Worm (Caenorhabditis elegans) whole organism, L1 larva: ENCODE data around the gene Y53G8AL.1.
A peak's percentile ranks its signal among the peaks of the same experiment; 100 is the strongest.

ENCODE experiments used
- C16A3.4 ChIP-seq: fragments of 150-350 bp; optimal IDR thresholded peaks from 2 replicates; lab custom pipeline; 2014; ENCODE audit warnings: missing biosample characterization, missing genetic modification characterization
- aly-2 ChIP-seq: fragments of 150-350 bp; optimal IDR thresholded peaks from 2 replicates; lab custom pipeline; 2014; ENCODE audit warnings: missing biosample characterization, missing genetic modification characterization
- blmp-1 ChIP-seq: fragments of 150-350 bp; optimal IDR thresholded peaks from 2 replicates; lab custom pipeline; 2014; ENCODE audit warnings: missing biosample characterization, missing genetic modification characterization
- ceh-82 ChIP-seq, 3 experiments: fragments of 150-350 bp in 1 of 3; sonication (generic microtip) in 2 of 3; optimal IDR thresholded peaks; 2 replicates each; lab custom pipeline; 2014 to 2017; ENCODE audit warnings: missing biosample characterization in 3 of 3, missing genetic modification characterization in 3 of 3
- ces-1 ChIP-seq: fragments of 150-350 bp; optimal IDR thresholded peaks from 2 replicates; lab custom pipeline; 2014; ENCODE audit warnings: missing biosample characterization, missing genetic modification reagents, missing genetic modification characterization
- dpl-1 ChIP-seq, 3 experiments: fragments of 150-350 bp in 2 of 3; sonication (generic microtip) in 1 of 3; optimal IDR thresholded peaks; 2 replicates each; lab custom pipeline; 2014 to 2017; ENCODE audit warnings: missing biosample characterization in 3 of 3, missing genetic modification characterization in 3 of 3, missing genetic modification reagents in 3 of 3
- dsc-1 ChIP-seq: sonication (generic microtip); optimal IDR thresholded peaks from 2 replicates; lab custom pipeline; 2016; ENCODE audit warnings: mild to moderate bottlenecking, missing genetic modification characterization, missing compliant biosample characterization
- efl-1 ChIP-seq, 4 experiments: fragments of 150-350 bp; optimal IDR thresholded peaks in 3 of 4; peaks in 1 of 4; 1 replicate in 1 of 4; 2 replicates in 3 of 4; lab custom pipeline; 2014; ENCODE audit warnings: missing biosample characterization in 2 of 4, missing genetic modification characterization in 2 of 4, missing genetic modification reagents in 2 of 4
- efl-3 ChIP-seq: fragments of 200-800 bp; sonication (Bioruptor generic); optimal IDR thresholded peaks from 2 replicates; lab custom pipeline; 2018; ENCODE audit warnings: mild to moderate bottlenecking, missing genetic modification characterization, missing compliant biosample characterization
- egl-27 ChIP-seq, 2 experiments: fragments of 150-350 bp in 1 of 2; sonication (generic microtip); optimal IDR thresholded peaks; 3 replicates each; lab custom pipeline; 2017 to 2018; ENCODE audit warnings: missing biosample characterization in 2 of 2, missing genetic modification characterization in 2 of 2, missing genetic modification reagents in 2 of 2
- ets-5 ChIP-seq: fragments of 200-800 bp; sonication (Bioruptor generic); IDR thresholded peaks from 2 replicates; pipeline ENCODE4 v1.3.6; 2022; ENCODE audit warnings: missing genetic modification characterization, missing compliant biosample characterization
- fkh-8 ChIP-seq: sonication (generic microtip); optimal IDR thresholded peaks from 2 replicates; lab custom pipeline; 2016; ENCODE audit warnings: mild to moderate bottlenecking, missing genetic modification characterization, missing compliant biosample characterization
- fos-1 ChIP-seq: fragments of 150-350 bp; optimal IDR thresholded peaks from 2 replicates; lab custom pipeline; 2014; ENCODE audit warnings: missing biosample characterization, missing genetic modification characterization
- irx-1 ChIP-seq: sonication (generic microtip); optimal IDR thresholded peaks from 2 replicates; lab custom pipeline; 2016; ENCODE audit warnings: missing genetic modification characterization, missing compliant biosample characterization
- isw-1 ChIP-seq: fragments of 200-800 bp; sonication (Bioruptor generic); IDR thresholded peaks from 2 replicates; pipeline ENCODE4 v1.3.6; 2022; ENCODE audit warnings: missing genetic modification characterization, missing compliant biosample characterization
- jun-1 ChIP-seq: fragments of 150-350 bp; optimal IDR thresholded peaks from 2 replicates; lab custom pipeline; 2014; ENCODE audit warnings: missing biosample characterization, missing genetic modification reagents, missing genetic modification characterization
- lin-13 ChIP-seq: fragments of 150-350 bp; optimal IDR thresholded peaks from 2 replicates; lab custom pipeline; 2014; ENCODE audit warnings: missing biosample characterization, missing genetic modification reagents, missing genetic modification characterization
- lin-14 ChIP-seq: fragments of 200-800 bp; sonication (Bioruptor generic); optimal IDR thresholded peaks from 2 replicates; lab custom pipeline; 2018; ENCODE audit warnings: mild to moderate bottlenecking, missing genetic modification characterization, moderate library complexity, missing compliant biosample characterization
- lin-15B ChIP-seq: fragments of 150-350 bp; sonication (generic microtip); optimal IDR thresholded peaks from 3 replicates; lab custom pipeline; 2014; ENCODE audit warnings: missing biosample characterization, missing genetic modification characterization
- lin-35 ChIP-seq, 2 experiments: fragments of 150-350 bp; optimal IDR thresholded peaks; 2 replicates each; lab custom pipeline; 2014; ENCODE audit warnings: missing biosample characterization in 2 of 2, missing genetic modification characterization in 2 of 2, missing genetic modification reagents in 2 of 2
- lin-39 ChIP-seq: fragments of 150-350 bp; optimal IDR thresholded peaks from 2 replicates; lab custom pipeline; 2014; ENCODE audit warnings: missing biosample characterization, missing genetic modification reagents, missing genetic modification characterization
- lsy-2 ChIP-seq, 2 experiments: fragments of 150-350 bp; optimal IDR thresholded peaks; 2 replicates each; lab custom pipeline; 2014; ENCODE audit warnings: missing biosample characterization in 2 of 2, missing genetic modification characterization in 2 of 2
- mab-9 ChIP-seq: fragments of 200-800 bp; sonication (Bioruptor generic); IDR thresholded peaks from 2 replicates; pipeline ENCODE4 v1.3.6; 2022; ENCODE audit warnings: missing genetic modification reagents, missing genetic modification characterization, missing compliant biosample characterization
- mep-1 ChIP-seq: fragments of 150-350 bp; optimal IDR thresholded peaks from 2 replicates; lab custom pipeline; 2014; ENCODE audit warnings: missing biosample characterization, missing genetic modification characterization
- nhr-19 ChIP-seq: fragments of 200-800 bp; sonication (Bioruptor generic); conservative IDR thresholded peaks from 2 replicates; pipeline ENCODE4 v1.3.6; 2022; ENCODE audit warnings: missing genetic modification characterization, missing compliant biosample characterization
- nhr-20 ChIP-seq: sonication (generic microtip); optimal IDR thresholded peaks from 2 replicates; lab custom pipeline; 2016; ENCODE audit warnings: mild to moderate bottlenecking, missing genetic modification characterization, missing compliant biosample characterization
- nhr-28 ChIP-seq: fragments of 150-350 bp; optimal IDR thresholded peaks from 2 replicates; lab custom pipeline; 2014; ENCODE audit warnings: missing biosample characterization, missing genetic modification characterization
- nhr-47 ChIP-seq: sonication (generic microtip); optimal IDR thresholded peaks from 2 replicates; lab custom pipeline; 2016; ENCODE audit warnings: mild to moderate bottlenecking, missing genetic modification characterization, moderate library complexity, missing compliant biosample characterization
- nhr-71 ChIP-seq: sonication (generic microtip); optimal IDR thresholded peaks from 2 replicates; lab custom pipeline; 2016; ENCODE audit warnings: mild to moderate bottlenecking, missing genetic modification characterization, moderate library complexity, missing compliant biosample characterization
- nhr-76 ChIP-seq: sonication (generic microtip); optimal IDR thresholded peaks from 2 replicates; lab custom pipeline; 2017; ENCODE audit warnings: missing biosample characterization, missing genetic modification characterization
- nhr-84 ChIP-seq: sonication (generic microtip); optimal IDR thresholded peaks from 2 replicates; lab custom pipeline; 2017; ENCODE audit warnings: missing biosample characterization, missing genetic modification characterization
- nhr-85 ChIP-seq: sonication (generic microtip); peaks from one replicate; lab custom pipeline; 2016; ENCODE audit warnings: missing genetic modification characterization, inconsistent platforms, missing compliant biosample characterization
- rnt-1 ChIP-seq: sonication (generic microtip); optimal IDR thresholded peaks from 2 replicates; lab custom pipeline; 2016; ENCODE audit warnings: mild to moderate bottlenecking, missing genetic modification characterization, moderate library complexity, missing compliant biosample characterization
- snu-23 ChIP-seq: sonication (generic microtip); optimal IDR thresholded peaks from 2 replicates; lab custom pipeline; 2016; ENCODE audit warnings: missing genetic modification characterization, missing compliant biosample characterization
- swsn-7 ChIP-seq: sonication (generic microtip); optimal IDR thresholded peaks from 2 replicates; lab custom pipeline; 2016; ENCODE audit warnings: missing genetic modification characterization, missing compliant biosample characterization
- tbx-2 ChIP-seq: sonication (generic microtip); optimal IDR thresholded peaks from 2 replicates; lab custom pipeline; 2016; ENCODE audit warnings: missing genetic modification characterization, missing compliant biosample characterization
- tlp-1 ChIP-seq: fragments of 150-350 bp; optimal IDR thresholded peaks from 2 replicates; lab custom pipeline; 2014; ENCODE audit warnings: missing biosample characterization, missing genetic modification characterization
- xbp-1 ChIP-seq: sonication (generic microtip); optimal IDR thresholded peaks from 2 replicates; lab custom pipeline; 2016; ENCODE audit warnings: missing genetic modification characterization, missing compliant biosample characterization

Gene Y53G8AL.1

ce11 chrIII:3271682-3272081, 38.8 kb downstream of the Y53G8AL.1 start (continued):
- peak; percentile 90 for TF ChIP-seq nhr-71
- peak; percentile 12 for TF ChIP-seq lin-39 (tag; lab: Kevin White, UChicago)
- TF ChIP-seq nhr-19 (GFP tag; lab: Robert Waterston, UW): peak; percentile 67
- peak; percentile 54 to 70 for TF ChIP-seq lin-35 (GFP tag; optimal IDR thresholded peaks at IDR 0.05; lab: Kevin White, UChicago)
- peak; percentile 78 for TF ChIP-seq tbx-2 (tag; lab: Kevin White, UChicago)
- TF ChIP-seq nhr-85 (tag; lab: Kevin White, UChicago): peak; percentile 98
- TF ChIP-seq ceh-82 (tag; optimal IDR thresholded peaks at IDR 0.05; lab: Kevin White, UChicago): peak in 1 of 3 experiments; percentile 3
- no peak for TF ChIP-seq tlp-1
- 0 out of 2 replicates have a peak, but pooled peaks have one; percentile 18 for TF ChIP-seq isw-1 (GFP tag; lab: Robert Waterston, UW)
- TF ChIP-seq nhr-28 (tag; lab: Kevin White, UChicago): no peak
- peak; percentile 78 for TF ChIP-seq swsn-7 (tag; lab: Kevin White, UChicago)
- TF ChIP-seq irx-1: peak; percentile 36
- peak; percentile 45 for TF ChIP-seq dsc-1
- no peak for TF ChIP-seq efl-3 (GFP tag; lab: Kevin White, UChicago)
- TF ChIP-seq efl-1 (optimal IDR thresholded peaks at IDR 0.05; lab: Kevin White, UChicago): peak; percentile 70 to 81
- peak; percentile 13 to 92 for TF ChIP-seq efl-1 (GFP tag; optimal IDR thresholded peaks at IDR 0.05 in 1 of 2; lab: Kevin White, UChicago)
- TF ChIP-seq lin-15B: no peak
- peak; percentile 50 for TF ChIP-seq blmp-1 (tag; lab: Kevin White, UChicago)
- peak in 1 of 2 experiments; percentile 9 for TF ChIP-seq egl-27 (tag; optimal IDR thresholded peaks at IDR 0.05; lab: Kevin White, UChicago)

- TF ChIP-seq dpl-1 (GFP tag; optimal IDR thresholded peaks at IDR 0.05; lab: Kevin White, UChicago): peak in 2 of 3 experiments; percentile 11 to 27
- TF ChIP-seq nhr-71: peak; percentile 69
- peak; percentile 40 for TF ChIP-seq fkh-8
- TF ChIP-seq ets-5 (GFP tag; lab: Robert Waterston, UW): no peak
- no peak for TF ChIP-seq jun-1 (tag; lab: Kevin White, UChicago)
- TF ChIP-seq lin-39 (tag; lab: Kevin White, UChicago): no peak
- no peak for TF ChIP-seq ces-1 (GFP tag; lab: Kevin White, UChicago)
- no peak for TF ChIP-seq aly-2 (tag; lab: Kevin White, UChicago)
- TF ChIP-seq lin-14 (GFP tag; lab: Kevin White, UChicago): peak; percentile 79
- peak; percentile 12 for TF ChIP-seq xbp-1 (tag; lab: Kevin White, UChicago)
- TF ChIP-seq egl-27 (tag; optimal IDR thresholded peaks at IDR 0.05; lab: Kevin White, UChicago): no peak
- TF ChIP-seq nhr-84: no peak
- TF ChIP-seq nhr-47 (tag; lab: Kevin White, UChicago): peak; percentile 20
- TF ChIP-seq mab-9 (GFP tag; lab: Robert Waterston, UW): no peak
- no peak for TF ChIP-seq fos-1
- TF ChIP-seq lin-13 (GFP tag; lab: Kevin White, UChicago): peak; percentile 54
- no peak for TF ChIP-seq nhr-28 (tag; lab: Kevin White, UChicago)
- peak; percentile 54 to 61 for TF ChIP-seq lin-35 (GFP tag; optimal IDR thresholded peaks at IDR 0.05; lab: Kevin White, UChicago)
- peak; percentile 74 for TF ChIP-seq blmp-1 (tag; lab: Kevin White, UChicago)
- no peak for TF ChIP-seq nhr-76 (tag; lab: Kevin White, UChicago)
- TF ChIP-seq C16A3.4 (tag; lab: Kevin White, UChicago): peak; percentile 32
- TF ChIP-seq nhr-20: peak; percentile 71
- peak; percentile 65 for TF ChIP-seq rnt-1 (tag; lab: Kevin White, UChicago)
- peak; percentile 47 for TF ChIP-seq nhr-19 (GFP tag; lab: Robert Waterston, UW)
- peak; percentile 75 for TF ChIP-seq nhr-85 (tag; lab: Kevin White, UChicago)
- TF ChIP-seq lsy-2 (tag; optimal IDR thresholded peaks at IDR 0.05; lab: Kevin White, UChicago): peak; percentile 45 to 69
- TF ChIP-seq tbx-2 (tag; lab: Kevin White, UChicago): peak; percentile 40
- peak; percentile 45 to 73 for TF ChIP-seq efl-1 (optimal IDR thresholded peaks at IDR 0.05; lab: Kevin White, UChicago)
- peak in 1 of 2 experiments; percentile 2 for TF ChIP-seq efl-1 (GFP tag; optimal IDR thresholded peaks at IDR 0.05 in 1 of 2; lab: Kevin White, UChicago)
- TF ChIP-seq snu-23 (GFP tag; lab: Kevin White, UChicago): peak; percentile 71
- peak; percentile 27 for TF ChIP-seq swsn-7 (tag; lab: Kevin White, UChicago)
- TF ChIP-seq ceh-82 (tag; optimal IDR thresholded peaks at IDR 0.05; lab: Kevin White, UChicago): peak in 1 of 3 experiments; percentile 29
- peak; percentile 65 for TF ChIP-seq mep-1 (tag; lab: Kevin White, UChicago)
- TF ChIP-seq, all 84 proteins: peak for 21
Observed at ce11 chrIII:3273141-3273540, 40.2 kb downstream of the Y53G8AL.1 start.
